Fruit fly (Drosophila melanogaster) whole organism, pupa: Measurements from ENCODE around the gene ckd.

ENCODE experiments used
- CG13204 ChIP-seq: fragments of 200-800 bp; sonication (Bioruptor generic); optimal IDR thresholded peaks from 2 replicates; lab custom pipeline; 2018; ENCODE audit warnings: missing biosample characterization, mild to moderate bottlenecking, missing genetic modification characterization, moderate library complexity
- CG15710 ChIP-seq: fragments of 200-800 bp; sonication (Bioruptor generic); optimal IDR thresholded peaks from 2 replicates; lab custom pipeline; 2018; ENCODE audit warnings: missing biosample characterization, mild to moderate bottlenecking, missing genetic modification characterization, moderate library complexity
- CG34367 ChIP-seq: fragments of 200-800 bp; sonication (Bioruptor generic); optimal IDR thresholded peaks from 2 replicates; lab custom pipeline; 2018; ENCODE audit warnings: missing biosample characterization, mild to moderate bottlenecking, missing genetic modification characterization
- CG8159 ChIP-seq: fragments of 200-800 bp; sonication (Bioruptor generic); optimal IDR thresholded peaks from 3 replicates; lab custom pipeline; 2018; ENCODE audit warnings: missing biosample characterization, mild to moderate bottlenecking, missing genetic modification characterization, moderate library complexity
- CG8301 ChIP-seq: fragments of 200-800 bp; sonication (Bioruptor generic); optimal IDR thresholded peaks from 2 replicates; lab custom pipeline; 2018; ENCODE audit warnings: missing biosample characterization, mild to moderate bottlenecking, missing genetic modification characterization
- CG9948 ChIP-seq: fragments of 200-800 bp; sonication (Bioruptor generic); optimal IDR thresholded peaks from 2 replicates; lab custom pipeline; 2018; ENCODE audit warnings: missing biosample characterization, mild to moderate bottlenecking, missing genetic modification characterization, moderate library complexity
- Snoo ChIP-seq: fragments of 200-800 bp; sonication (Bioruptor generic); optimal IDR thresholded peaks from 3 replicates; lab custom pipeline; 2017; ENCODE audit warnings: missing biosample characterization, mild to moderate bottlenecking, missing genetic modification characterization, inconsistent platforms
- rn ChIP-seq: fragments of 200-800 bp; sonication (Bioruptor generic); IDR thresholded peaks from 2 replicates; pipeline ENCODE4 v1.3.6; 2022; ENCODE audit warnings: missing biosample characterization, missing genetic modification characterization

DNA sequence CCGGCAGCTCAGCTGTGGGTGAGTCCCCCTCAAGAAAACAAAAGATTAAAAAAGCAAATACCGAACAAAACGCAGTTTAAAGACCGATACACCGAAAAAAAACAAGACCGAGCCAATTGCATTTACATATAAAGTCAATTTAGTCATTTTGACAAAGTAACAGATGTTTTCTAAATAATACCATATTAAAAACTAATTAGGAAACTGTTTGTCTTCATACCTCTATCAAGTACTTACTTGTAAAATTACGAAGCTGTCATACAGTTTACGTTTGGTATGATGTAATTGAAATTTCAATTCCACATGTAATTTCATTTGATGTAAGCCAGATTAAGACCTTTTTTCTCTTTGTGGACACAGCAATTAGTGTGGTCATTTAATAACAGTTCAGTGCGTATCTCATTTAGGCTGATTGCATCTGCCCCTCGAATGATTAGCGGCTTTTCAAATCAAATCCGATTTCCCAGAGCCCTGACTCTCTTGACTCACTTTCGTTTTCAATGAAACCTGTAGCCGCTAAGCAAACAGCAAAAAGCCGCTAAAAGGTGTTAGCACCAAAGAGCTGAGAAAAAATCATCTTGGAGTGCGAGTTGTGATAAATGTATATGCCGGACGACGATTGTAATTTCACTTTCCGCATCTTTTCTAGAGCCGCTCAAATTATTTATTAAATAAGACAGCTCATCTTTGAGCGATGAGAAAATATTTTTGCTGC is 16.9 kb downstream of the ckd start:
- TF ChIP-seq CG15710 (no peak), CG8301 (tag; lab: Kevin White, UChicago) (no peak), rn (GFP tag; lab: Robert Waterston, UW) (no peak), Snoo (tag; lab: Kevin White, UChicago) (no peak), CG13204 (GFP tag; lab: Kevin White, UChicago) (no peak), CG34367 (tag; lab: Kevin White, UChicago) (no peak), CG8159 (tag; lab: Kevin White, UChicago) (peak; percentile 34), CG9948 (tag; lab: Kevin White, UChicago) (peak; percentile 7)
